Worm (Caenorhabditis elegans): Measurements from ENCODE around the gene T04A8.8.

Gene T04A8.8

ce11 chrIII:4666753-4667400 is 26.9 kb upstream of the T04A8.8 start (continued):
- TF ChIP-seq dve-1 (tag; optimal IDR thresholded peaks at IDR 0.05; ENCODE audit: insufficient read depth) (no peak), Y48G9A.11 (GFP tag; IDR thresholded peaks at IDR 0.05) (no peak), fos-1 (tag; optimal IDR thresholded peaks at IDR 0.05) (no peak), ceh-20 (GFP tag; IDR thresholded peaks at IDR 0.05) (no peak), T26A8.4 (GFP tag; IDR thresholded peaks at IDR 0.05) (no peak), mxl-3 (GFP tag; optimal IDR thresholded peaks at IDR 0.05) (peak; percentile 22), F49E8.2 (tag; optimal IDR thresholded peaks at IDR 0.05; ENCODE audit: borderline replicate concordance) (no peak), hlh-11 (tag; optimal IDR thresholded peaks at IDR 0.05) (peak; percentile 59), snpc-1.2 (GFP tag; IDR thresholded peaks at IDR 0.05) (no peak), nhr-237 (tag; optimal IDR thresholded peaks at IDR 0.05) (no peak), ceh-82 (tag; optimal IDR thresholded peaks at IDR 0.05) (no peak), nhr-76 (tag; optimal IDR thresholded peaks at IDR 0.05) (no peak), nhr-25 (tag; optimal IDR thresholded peaks at IDR 0.05; ENCODE audit: borderline replicate concordance, insufficient read depth) (peak; percentile 66), jun-1 (tag; optimal IDR thresholded peaks at IDR 0.05) (no peak), Y5F2A.4 (GFP tag; optimal IDR thresholded peaks at IDR 0.05) (no peak), rbr-2 (tag; optimal IDR thresholded peaks at IDR 0.05) (peak; percentile 70), duxl-1 (tag; optimal IDR thresholded peaks at IDR 0.05; ENCODE audit: poor library complexity) (no peak), egl-27 (tag; optimal IDR thresholded peaks at IDR 0.05) (no peak), dmd-6 (GFP tag; IDR thresholded peaks at IDR 0.05) (no peak), sdz-12 (GFP tag; optimal IDR thresholded peaks at IDR 0.05) (no peak), nhr-10 (tag; optimal IDR thresholded peaks at IDR 0.05) (no peak), dmd-9 (GFP tag; IDR thresholded peaks at IDR 0.05) (no peak), nhr-48 (tag; optimal IDR thresholded peaks at IDR 0.05) (no peak), D1046.2 (GFP tag; IDR thresholded peaks at IDR 0.05) (no peak), ama-1 (optimal IDR thresholded peaks at IDR 0.05) (no peak), ztf-7 (tag; optimal IDR thresholded peaks at IDR 0.05) (no peak)

ce11 chrIII:4668073-4668472 is 25.7 kb upstream of the T04A8.8 start:
- TF ChIP-seq mdl-1 (tag; optimal IDR thresholded peaks at IDR 0.05) = peak in 1 of 2 experiments; percentile 6
- peak; percentile 66 for TF ChIP-seq aha-1 (tag)
- TF ChIP-seq tra-1 (GFP tag; IDR thresholded peaks at IDR 0.05) = no peak
- no peak for TF ChIP-seq Y5F2A.4 (GFP tag; optimal IDR thresholded peaks at IDR 0.05)
- TF ChIP-seq ZK546.5 (tag; optimal IDR thresholded peaks at IDR 0.05) = no peak
- TF ChIP-seq dmd-6 (GFP tag; IDR thresholded peaks at IDR 0.05) = 0 out of 2 replicates have a peak, but pooled peaks have one; percentile 13
- no peak for TF ChIP-seq ctbp-1 (GFP tag; IDR thresholded peaks at IDR 0.05)
- no peak for TF ChIP-seq daf-16 (GFP tag; optimal IDR thresholded peaks at IDR 0.05)
- peak; percentile 56 for TF ChIP-seq daf-16 (tag; optimal IDR thresholded peaks at IDR 0.05)
- TF ChIP-seq nhr-28 (tag; optimal IDR thresholded peaks at IDR 0.05) = peak; percentile 97
- peak; percentile 21 for TF ChIP-seq dve-1 (tag; optimal IDR thresholded peaks at IDR 0.05; ENCODE audit: insufficient read depth)
- peak; percentile 85 for TF ChIP-seq pqm-1 (tag; optimal IDR thresholded peaks at IDR 0.05)

DNA sequence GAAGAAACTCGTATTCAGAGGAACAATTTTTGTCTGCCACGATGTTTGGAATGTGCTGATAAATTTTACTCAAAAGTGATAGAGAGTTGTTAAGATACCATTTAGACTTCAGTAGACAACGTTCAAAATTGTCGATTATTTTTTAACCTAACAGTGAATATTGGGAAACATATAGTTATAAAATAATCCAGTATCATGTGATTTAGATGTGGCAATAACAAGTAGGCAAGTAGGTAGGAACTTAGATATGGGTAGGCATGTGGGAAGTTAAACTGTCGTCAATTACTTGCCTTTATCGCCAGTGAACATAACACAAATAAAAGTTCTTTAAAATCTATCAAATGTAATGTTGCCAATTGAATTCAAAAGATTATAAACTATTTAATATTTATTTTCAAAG is 22.3 kb upstream of the T04A8.8 start, which contains the start of gene T23F11.11:
Gene T23F11.11 (minus strand): TSS at position 101 of the 400 bp plus-strand sequence.
- TF ChIP-seq F44E2.7 (GFP tag; IDR thresholded peaks at IDR 0.05) = no peak
- TF ChIP-seq pqm-1 (tag; optimal IDR thresholded peaks at IDR 0.05) = peak; percentile 5

DNA sequence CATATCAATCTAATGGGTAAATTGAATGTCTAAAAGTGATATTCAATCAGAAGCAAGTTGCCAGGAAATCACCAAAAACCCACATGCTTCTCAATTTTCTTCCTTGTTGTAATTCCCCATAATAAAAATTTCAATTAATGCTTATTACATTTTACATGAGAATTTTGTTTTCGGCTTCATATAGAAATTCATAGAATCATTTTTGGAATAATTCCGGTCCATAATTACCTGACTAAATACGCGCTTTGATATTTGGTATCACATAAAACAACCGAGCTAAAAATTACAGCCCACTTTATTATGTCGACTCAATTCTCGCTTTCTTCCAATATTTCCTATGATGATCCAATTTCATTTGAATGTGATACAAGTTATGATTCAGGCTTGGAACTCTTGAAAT is 21.8 kb upstream of the T04A8.8 start, which contains the start of gene srg-13:
Gene srg-13 (plus strand): TSS at position 301 of the 400 bp plus-strand sequence.
- TF ChIP-seq ZK546.5 (tag; optimal IDR thresholded peaks at IDR 0.05) (no peak), nhr-41 (GFP tag; IDR thresholded peaks at IDR 0.05) (no peak), tra-1 (GFP tag; IDR thresholded peaks at IDR 0.05) (no peak), R02D3.7 (tag; optimal IDR thresholded peaks at IDR 0.05) (no peak), daf-16 (GFP tag; optimal IDR thresholded peaks at IDR 0.05) (no peak), daf-16 (tag; optimal IDR thresholded peaks at IDR 0.05) (no peak), mdl-1 (tag; optimal IDR thresholded peaks at IDR 0.05) (no peak), daf-12 (tag; optimal IDR thresholded peaks at IDR 0.05) (no peak), D1046.2 (GFP tag; IDR thresholded peaks at IDR 0.05) (no peak), Y5F2A.4 (GFP tag; optimal IDR thresholded peaks at IDR 0.05) (no peak), lin-29 (GFP tag; IDR thresholded peaks at IDR 0.05) (no peak), hlh-30 (tag; optimal IDR thresholded peaks at IDR 0.05; ENCODE audit: insufficient read depth) (no peak), pqm-1 (tag; optimal IDR thresholded peaks at IDR 0.05) (no peak), vab-7 (GFP tag; IDR thresholded peaks at IDR 0.05) (no peak)
